Fruit fly (Drosophila melanogaster): ENCODE results near the gene PIG-Wb.

dm6 chr3L:1754935-1755334 is 17.0 kb upstream of the PIG-Wb start:
- TF ChIP-seq Sox102F (GFP tag; optimal IDR thresholded peaks at IDR 0.05), result no peak
- no peak for TF ChIP-seq Hr38 (GFP tag; optimal IDR thresholded peaks at IDR 0.05)
- TF ChIP-seq pdm3 (GFP tag; optimal IDR thresholded peaks at IDR 0.05), result no peak
- TF ChIP-seq CG11294 (GFP tag; IDR thresholded peaks at IDR 0.05), result no peak
- no peak for TF ChIP-seq spab (GFP tag; optimal IDR thresholded peaks at IDR 0.05)
- TF ChIP-seq CG15336 (GFP tag; IDR thresholded peaks at IDR 0.05), result no peak
- no peak for TF ChIP-seq acj6 (GFP tag; optimal IDR thresholded peaks at IDR 0.05)
- TF ChIP-seq CG6792 (GFP tag; optimal IDR thresholded peaks at IDR 0.05), result no peak
- no peak for TF ChIP-seq Gug (GFP tag; IDR thresholded peaks at IDR 0.05)
- TF ChIP-seq CG8119 (GFP tag; IDR thresholded peaks at IDR 0.05), result no peak
